Worm (Caenorhabditis elegans) whole organism, L1 larva: ENCODE measurements around the gene C49C8.1.

Experiments used
- C04F5.9 ChIP-seq: sonication (generic microtip); optimal IDR thresholded peaks from 2 replicates; lab custom pipeline; 2016; ENCODE audit warnings: missing genetic modification characterization, missing compliant biosample characterization
- C34B4.2 ChIP-seq: sonication (generic microtip); optimal IDR thresholded peaks from 2 replicates; lab custom pipeline; 2017; ENCODE audit warnings: mild to moderate bottlenecking, missing genetic modification characterization, missing compliant biosample characterization
- F16B12.6 ChIP-seq: fragments of 150-350 bp; optimal IDR thresholded peaks from 2 replicates; lab custom pipeline; 2014; ENCODE audit warnings: missing biosample characterization, missing genetic modification characterization
- alr-1 ChIP-seq: fragments of 200-800 bp; sonication (Bioruptor generic); optimal IDR thresholded peaks from 2 replicates; lab custom pipeline; 2018; ENCODE audit warnings: borderline replicate concordance, mild to moderate bottlenecking, missing genetic modification characterization, missing compliant biosample characterization
- ama-1 ChIP-seq: fragments of 150-350 bp; optimal IDR thresholded peaks from 2 replicates; lab custom pipeline; 2014
- blmp-1 ChIP-seq: fragments of 150-350 bp; optimal IDR thresholded peaks from 2 replicates; lab custom pipeline; 2014; ENCODE audit warnings: missing biosample characterization, missing genetic modification characterization
- ceh-90 ChIP-seq: sonication (generic microtip); optimal IDR thresholded peaks from 2 replicates; lab custom pipeline; 2016; ENCODE audit warnings: missing genetic modification characterization, missing compliant biosample characterization
- ces-1 ChIP-seq: fragments of 150-350 bp; optimal IDR thresholded peaks from 2 replicates; lab custom pipeline; 2014; ENCODE audit warnings: missing biosample characterization, missing genetic modification reagents, missing genetic modification characterization
- dsc-1 ChIP-seq: sonication (generic microtip); optimal IDR thresholded peaks from 2 replicates; lab custom pipeline; 2016; ENCODE audit warnings: mild to moderate bottlenecking, missing genetic modification characterization, missing compliant biosample characterization
- efl-1 ChIP-seq, 4 experiments: fragments of 150-350 bp; optimal IDR thresholded peaks in 3 of 4; peaks in 1 of 4; 1 replicate in 1 of 4; 2 replicates in 3 of 4; lab custom pipeline; 2014; ENCODE audit warnings: missing biosample characterization in 2 of 4, missing genetic modification characterization in 2 of 4, missing genetic modification reagents in 2 of 4
- egl-27 ChIP-seq, 2 experiments: fragments of 150-350 bp in 1 of 2; sonication (generic microtip); optimal IDR thresholded peaks; 3 replicates each; lab custom pipeline; 2017 to 2018; ENCODE audit warnings: missing biosample characterization in 2 of 2, missing genetic modification characterization in 2 of 2, missing genetic modification reagents in 2 of 2
- elt-3 ChIP-seq, 6 experiments: fragments of 150-350 bp in 1 of 6; sonication (generic microtip); optimal IDR thresholded peaks; 2 replicates each; lab custom pipeline; 2017 to 2018; ENCODE audit warnings: missing biosample characterization in 6 of 6, missing genetic modification characterization in 6 of 6, inconsistent platforms in 1 of 6
- hlh-17 ChIP-seq: fragments of 200-800 bp; sonication (Bioruptor generic); optimal IDR thresholded peaks from 2 replicates; lab custom pipeline; 2018; ENCODE audit warnings: missing genetic modification characterization, mild to moderate bottlenecking, missing compliant biosample characterization, moderate library complexity, borderline replicate concordance
- lin-14 ChIP-seq: fragments of 200-800 bp; sonication (Bioruptor generic); optimal IDR thresholded peaks from 2 replicates; lab custom pipeline; 2018; ENCODE audit warnings: mild to moderate bottlenecking, missing genetic modification characterization, moderate library complexity, missing compliant biosample characterization
- lin-15B ChIP-seq: fragments of 150-350 bp; sonication (generic microtip); optimal IDR thresholded peaks from 3 replicates; lab custom pipeline; 2014; ENCODE audit warnings: missing biosample characterization, missing genetic modification characterization
- lin-35 ChIP-seq, 2 experiments: fragments of 150-350 bp; optimal IDR thresholded peaks; 2 replicates each; lab custom pipeline; 2014; ENCODE audit warnings: missing biosample characterization in 2 of 2, missing genetic modification characterization in 2 of 2, missing genetic modification reagents in 2 of 2
- lin-39 ChIP-seq: fragments of 150-350 bp; optimal IDR thresholded peaks from 2 replicates; lab custom pipeline; 2014; ENCODE audit warnings: missing biosample characterization, missing genetic modification reagents, missing genetic modification characterization
- lir-3 ChIP-seq: sonication (generic microtip); optimal IDR thresholded peaks from 2 replicates; lab custom pipeline; 2016; ENCODE audit warnings: mild to moderate bottlenecking, missing genetic modification characterization, moderate library complexity, missing compliant biosample characterization; ENCODE audit not compliant: poor library complexity
- lsy-2 ChIP-seq, 2 experiments: fragments of 150-350 bp; optimal IDR thresholded peaks; 2 replicates each; lab custom pipeline; 2014; ENCODE audit warnings: missing biosample characterization in 2 of 2, missing genetic modification characterization in 2 of 2
- mef-2 ChIP-seq: fragments of 150-350 bp; optimal IDR thresholded peaks from 2 replicates; lab custom pipeline; 2014; ENCODE audit warnings: missing biosample characterization, missing genetic modification characterization
- nhr-11 ChIP-seq: fragments of 150-350 bp; optimal IDR thresholded peaks from 2 replicates; lab custom pipeline; 2014; ENCODE audit warnings: missing biosample characterization, missing genetic modification characterization
- nhr-19 ChIP-seq: fragments of 200-800 bp; sonication (Bioruptor generic); conservative IDR thresholded peaks from 2 replicates; pipeline ENCODE4 v1.3.6; 2022; ENCODE audit warnings: missing genetic modification characterization, missing compliant biosample characterization
- nhr-20 ChIP-seq: sonication (generic microtip); optimal IDR thresholded peaks from 2 replicates; lab custom pipeline; 2016; ENCODE audit warnings: mild to moderate bottlenecking, missing genetic modification characterization, missing compliant biosample characterization
- nhr-47 ChIP-seq: sonication (generic microtip); optimal IDR thresholded peaks from 2 replicates; lab custom pipeline; 2016; ENCODE audit warnings: mild to moderate bottlenecking, missing genetic modification characterization, moderate library complexity, missing compliant biosample characterization
- nhr-71 ChIP-seq: sonication (generic microtip); optimal IDR thresholded peaks from 2 replicates; lab custom pipeline; 2016; ENCODE audit warnings: mild to moderate bottlenecking, missing genetic modification characterization, moderate library complexity, missing compliant biosample characterization
- nhr-76 ChIP-seq: sonication (generic microtip); optimal IDR thresholded peaks from 2 replicates; lab custom pipeline; 2017; ENCODE audit warnings: missing biosample characterization, missing genetic modification characterization
- nhr-90 ChIP-seq: sonication (generic microtip); optimal IDR thresholded peaks from 2 replicates; lab custom pipeline; 2016; ENCODE audit warnings: mild to moderate bottlenecking, missing genetic modification characterization, missing compliant biosample characterization; ENCODE audit not compliant: poor library complexity
- pax-3 ChIP-seq: fragments of 200-800 bp; sonication (Bioruptor generic); optimal IDR thresholded peaks from 2 replicates; lab custom pipeline; 2018; ENCODE audit warnings: mild to moderate bottlenecking, missing genetic modification characterization, moderate library complexity, missing compliant biosample characterization
- rnt-1 ChIP-seq: sonication (generic microtip); optimal IDR thresholded peaks from 2 replicates; lab custom pipeline; 2016; ENCODE audit warnings: mild to moderate bottlenecking, missing genetic modification characterization, moderate library complexity, missing compliant biosample characterization
- snpc-4 ChIP-seq: fragments of 150-350 bp; optimal IDR thresholded peaks from 2 replicates; lab custom pipeline; 2014; ENCODE audit warnings: missing biosample characterization, missing genetic modification characterization
- snu-23 ChIP-seq: sonication (generic microtip); optimal IDR thresholded peaks from 2 replicates; lab custom pipeline; 2016; ENCODE audit warnings: missing genetic modification characterization, missing compliant biosample characterization
- sptf-1 ChIP-seq: fragments of 150-350 bp; optimal IDR thresholded peaks from 2 replicates; lab custom pipeline; 2014; ENCODE audit warnings: missing biosample characterization, missing genetic modification characterization
- swsn-7 ChIP-seq: sonication (generic microtip); optimal IDR thresholded peaks from 2 replicates; lab custom pipeline; 2016; ENCODE audit warnings: missing genetic modification characterization, missing compliant biosample characterization
- tbx-2 ChIP-seq: sonication (generic microtip); optimal IDR thresholded peaks from 2 replicates; lab custom pipeline; 2016; ENCODE audit warnings: missing genetic modification characterization, missing compliant biosample characterization
- unc-62 ChIP-seq: fragments of 150-350 bp; optimal IDR thresholded peaks from 2 replicates; lab custom pipeline; 2014; ENCODE audit warnings: missing biosample characterization, missing genetic modification reagents, missing genetic modification characterization
- unc-98 ChIP-seq: fragments of 200-800 bp; sonication (Bioruptor generic); IDR thresholded peaks from 2 replicates; pipeline ENCODE4 v1.3.6; 2022; ENCODE audit warnings: missing genetic modification characterization, missing compliant biosample characterization
- vab-15 ChIP-seq: sonication (generic microtip); optimal IDR thresholded peaks from 2 replicates; lab custom pipeline; 2017; ENCODE audit warnings: missing genotype, mild to moderate bottlenecking, missing genetic modification characterization, missing compliant biosample characterization
- ztf-11 ChIP-seq, 2 experiments: sonication (generic microtip); optimal IDR thresholded peaks; 2 replicates each; lab custom pipeline; 2016 to 2017; ENCODE audit warnings: missing genetic modification characterization in 2 of 2, missing biosample characterization in 1 of 2, missing compliant biosample characterization in 1 of 2

Gene C49C8.1

ce11 chrIV:8654115-8654628, at the start of gene C49C8.1:
Gene C49C8.1, plus strand, starts transcription at chrIV:8654578.
- TF ChIP-seq pax-3 (tag; lab: Kevin White, UChicago) (no peak), nhr-90 (tag; lab: Kevin White, UChicago) (no peak), ama-1 (lab: Kevin White, UChicago) (no peak), sptf-1 (tag; lab: Kevin White, UChicago) (no peak), nhr-76 (tag; lab: Kevin White, UChicago) (no peak), blmp-1 (no peak), snpc-4 (tag; lab: Kevin White, UChicago) (no peak), lin-15B (tag; lab: Kevin White, UChicago) (no peak), swsn-7 (tag; lab: Kevin White, UChicago) (no peak), C04F5.9 (tag; lab: Kevin White, UChicago) (no peak), egl-27 (tag; optimal IDR thresholded peaks at IDR 0.05; lab: Kevin White, UChicago) (no peak), alr-1 (tag; lab: Kevin White, UChicago) (no peak), hlh-17 (GFP tag; lab: Kevin White, UChicago) (no peak), F16B12.6 (tag; lab: Kevin White, UChicago) (no peak), lir-3 (no peak), ces-1 (GFP tag; lab: Kevin White, UChicago) (no peak), C34B4.2 (tag; lab: Kevin White, UChicago) (no peak), ceh-90 (tag; lab: Kevin White, UChicago) (no peak), lin-35 (GFP tag; optimal IDR thresholded peaks at IDR 0.05; lab: Kevin White, UChicago) (no peak), dsc-1 (tag; lab: Kevin White, UChicago) (no peak)

ce11 chrIV:8605217-8605616, 49.2 kb upstream of the C49C8.1 start:
- TF ChIP-seq lin-14 (GFP tag; lab: Kevin White, UChicago) (peak; percentile 79), efl-1 (optimal IDR thresholded peaks at IDR 0.05; lab: Kevin White, UChicago) (peak in 1 of 2 experiments; percentile 20), efl-1 (GFP tag; optimal IDR thresholded peaks at IDR 0.05 in 1 of 2; lab: Kevin White, UChicago) (no peak), nhr-11 (tag; lab: Kevin White, UChicago) (peak; percentile 45), mef-2 (tag; lab: Kevin White, UChicago) (peak; percentile 80), lin-39 (tag; lab: Kevin White, UChicago) (peak; percentile 44), unc-98 (GFP tag; lab: Robert Waterston, UW) (0 out of 2 replicates have a peak, but pooled peaks have one; percentile 10), unc-62 (GFP tag; lab: Kevin White, UChicago) (no peak), nhr-47 (tag; lab: Kevin White, UChicago) (peak; percentile 26), nhr-19 (GFP tag; lab: Robert Waterston, UW) (peak; percentile 66), ama-1 (lab: Kevin White, UChicago) (no peak), rnt-1 (tag; lab: Kevin White, UChicago) (peak; percentile 43), elt-3 (tag; optimal IDR thresholded peaks at IDR 0.05; lab: Kevin White, UChicago) (no peak), nhr-20 (tag; lab: Kevin White, UChicago) (peak; percentile 50), ztf-11 (tag; optimal IDR thresholded peaks at IDR 0.05; lab: Kevin White, UChicago) (no peak), nhr-71 (tag; lab: Kevin White, UChicago) (peak; percentile 89), lsy-2 (tag; optimal IDR thresholded peaks at IDR 0.05; lab: Kevin White, UChicago) (peak; percentile 59 to 71), snu-23 (GFP tag; lab: Kevin White, UChicago) (peak; percentile 57), vab-15 (no peak), swsn-7 (tag; lab: Kevin White, UChicago) (peak; percentile 4), tbx-2 (tag; lab: Kevin White, UChicago) (peak; percentile 20)
- TF ChIP-seq, all 84 proteins: peak for 15
